Worm (Caenorhabditis elegans) whole organism, young adult: ENCODE results near the gene ipla-7.

Experiments
- F10E7.11 ChIP-seq: sonication (generic microtip); optimal IDR thresholded peaks from 2 replicates; lab custom pipeline; 2017; ENCODE audit warnings: mild to moderate bottlenecking, missing genetic modification characterization, moderate library complexity, missing compliant biosample characterization
- F33H1.4 ChIP-seq: fragments of 200-800 bp; sonication (Bioruptor generic); IDR thresholded peaks from 2 replicates; pipeline ENCODE4 v1.3.6; 2022; ENCODE audit warnings: missing genetic modification reagents, missing genetic modification characterization, missing compliant biosample characterization
- F37B4.10 ChIP-seq: fragments of 200-800 bp; sonication (Bioruptor generic); IDR thresholded peaks from 2 replicates; pipeline ENCODE4 v1.3.6; 2022; ENCODE audit warnings: missing genetic modification characterization, missing compliant biosample characterization
- K11D2.4 ChIP-seq: fragments of 200-800 bp; sonication (Bioruptor generic); IDR thresholded peaks from 2 replicates; pipeline ENCODE4 v1.3.6; 2022; ENCODE audit warnings: missing genetic modification reagents, missing genetic modification characterization, missing compliant biosample characterization
- T07F8.4 ChIP-seq: sonication (generic microtip); optimal IDR thresholded peaks from 2 replicates; lab custom pipeline; 2016; ENCODE audit warnings: mild to moderate bottlenecking, missing genetic modification characterization, moderate library complexity, missing compliant biosample characterization
- Y79H2A.3 ChIP-seq: fragments of 200-800 bp; sonication (Bioruptor generic); conservative IDR thresholded peaks from 2 replicates; pipeline ENCODE4 v1.3.6; 2022; ENCODE audit warnings: missing genetic modification reagents, missing genetic modification characterization, missing compliant biosample characterization
- akir-1 ChIP-seq: fragments of 200-800 bp; sonication (Bioruptor generic); optimal IDR thresholded peaks from 2 replicates; lab custom pipeline; 2018; ENCODE audit warnings: mild to moderate bottlenecking, missing genetic modification characterization, moderate library complexity, missing compliant biosample characterization
- bed-2 ChIP-seq: fragments of 200-800 bp; sonication (Bioruptor generic); IDR thresholded peaks from 2 replicates; pipeline ENCODE4 v1.3.6; 2022; ENCODE audit warnings: missing genetic modification reagents, missing genetic modification characterization, missing compliant biosample characterization
- hlh-26 ChIP-seq: fragments of 200-800 bp; sonication (Bioruptor generic); conservative IDR thresholded peaks from 2 replicates; pipeline ENCODE4 v1.3.6; 2022; ENCODE audit warnings: missing genetic modification reagents, missing genetic modification characterization, missing compliant biosample characterization
- madf-3 ChIP-seq: fragments of 200-800 bp; sonication (Bioruptor generic); IDR thresholded peaks from 2 replicates; pipeline ENCODE4 v1.3.6; 2022; ENCODE audit warnings: missing genetic modification reagents, missing genetic modification characterization, missing compliant biosample characterization
- mxl-1 ChIP-seq: sonication (generic microtip); optimal IDR thresholded peaks from 2 replicates; lab custom pipeline; 2016; ENCODE audit warnings: missing genetic modification characterization, missing compliant biosample characterization
- sea-2 ChIP-seq: fragments of 200-800 bp; sonication (Bioruptor generic); IDR thresholded peaks from 2 replicates; pipeline ENCODE4 v1.3.6; 2022; ENCODE audit warnings: missing genetic modification characterization, missing compliant biosample characterization
- snpc-4 ChIP-seq, 5 experiments: fragments of 150-350 bp in 1 of 5; sonication (generic microtip) in 4 of 5; optimal IDR thresholded peaks; 2 replicates each; lab custom pipeline; 2014 to 2018; ENCODE audit warnings: missing genetic modification characterization in 5 of 5, missing biosample characterization in 3 of 5, antibody characterized with exemption in 2 of 5, mild to moderate bottlenecking in 2 of 5, missing compliant biosample characterization in 2 of 5, missing genotype in 2 of 5, moderate library complexity in 2 of 5, missing genetic modification reagents in 1 of 5
- unc-62 ChIP-seq: fragments of 150-350 bp; optimal IDR thresholded peaks from 2 replicates; lab custom pipeline; 2014; ENCODE audit warnings: missing biosample characterization, missing genetic modification reagents, missing genetic modification characterization

- no peak for TF ChIP-seq madf-3
- no peak for TF ChIP-seq mxl-1 (tag; lab: Kevin White, UChicago)
- TF ChIP-seq unc-62 (GFP tag; lab: Kevin White, UChicago): no peak
- TF ChIP-seq F33H1.4: no peak
- no peak for TF ChIP-seq F37B4.10 (GFP tag; lab: Robert Waterston, UW)
- no peak for TF ChIP-seq K11D2.4 (GFP tag; lab: Robert Waterston, UW)
- no peak for TF ChIP-seq hlh-26
- no peak for TF ChIP-seq snpc-4 (GFP tag; optimal IDR thresholded peaks at IDR 0.05; lab: Kevin White, UChicago)
- TF ChIP-seq snpc-4 (tag; optimal IDR thresholded peaks at IDR 0.05; lab: Kevin White, UChicago): no peak
- no peak for TF ChIP-seq sea-2 (GFP tag; lab: Robert Waterston, UW)
- no peak for TF ChIP-seq akir-1 (GFP tag; lab: Kevin White, UChicago)
- TF ChIP-seq T07F8.4 (tag; lab: Kevin White, UChicago): no peak
- no peak for TF ChIP-seq bed-2
- TF ChIP-seq F10E7.11 (tag; lab: Kevin White, UChicago): no peak
- no peak for TF ChIP-seq Y79H2A.3
These were observed 14.4 kb downstream of the ipla-7 start for ce11 chrIV:10048268-10048667.
